Fruit fly (Drosophila melanogaster): ENCODE data around the gene Polr3I.

- no peak for TF ChIP-seq CG8478 (optimal IDR thresholded peaks at IDR 0.05)
- peak in 1 of 2 experiments; percentile 9 for TF ChIP-seq CTCF (optimal IDR thresholded peaks at IDR 0.05)
These were observed 44.5 kb upstream of the Polr3I start for dm6 chrX:16839905-16840304.
